Worm (Caenorhabditis elegans) whole organism, mixed stage, embryonic: ENCODE results near the gene obr-1.

Experiments
- M03D4.4 ChIP-seq: sonication (generic microtip); optimal IDR thresholded peaks from 2 replicates; lab custom pipeline; 2017; ENCODE audit warnings: mild to moderate bottlenecking, missing genetic modification characterization, missing compliant biosample characterization
- bed-3 ChIP-seq: fragments of 200-800 bp; sonication (Bioruptor generic); optimal IDR thresholded peaks from 3 replicates; lab custom pipeline; 2018; ENCODE audit warnings: mild to moderate bottlenecking, missing genetic modification characterization, moderate library complexity, missing compliant biosample characterization
- blmp-1 ChIP-seq: fragments of 150-350 bp; optimal IDR thresholded peaks from 2 replicates; lab custom pipeline; 2014; ENCODE audit warnings: missing biosample characterization, missing genetic modification characterization
- ceh-39 ChIP-seq: fragments of 150-350 bp; optimal IDR thresholded peaks from 2 replicates; lab custom pipeline; 2014; ENCODE audit warnings: missing biosample characterization, missing genetic modification characterization
- ceh-43 ChIP-seq: fragments of 200-800 bp; sonication (Bioruptor generic); optimal IDR thresholded peaks from 2 replicates; lab custom pipeline; 2018; ENCODE audit warnings: mild to moderate bottlenecking, missing genetic modification characterization, moderate library complexity, missing compliant biosample characterization
- ceh-83 ChIP-seq: fragments of 200-800 bp; sonication (Bioruptor generic); optimal IDR thresholded peaks from 2 replicates; lab custom pipeline; 2018; ENCODE audit warnings: mild to moderate bottlenecking, missing genetic modification characterization, missing compliant biosample characterization
- ces-1 ChIP-seq: fragments of 150-350 bp; optimal IDR thresholded peaks from 2 replicates; lab custom pipeline; 2014; ENCODE audit warnings: missing biosample characterization, missing genetic modification reagents, missing genetic modification characterization
- cnd-1 ChIP-seq: fragments of 200-800 bp; sonication (Bioruptor generic); optimal IDR thresholded peaks from 2 replicates; lab custom pipeline; 2018; ENCODE audit warnings: mild to moderate bottlenecking, missing genetic modification characterization, missing compliant biosample characterization
- drap-1 ChIP-seq: fragments of 200-800 bp; sonication (Bioruptor generic); optimal IDR thresholded peaks from 3 replicates; lab custom pipeline; 2018; ENCODE audit warnings: mild to moderate bottlenecking, missing genetic modification characterization, missing compliant biosample characterization
- elt-1 ChIP-seq: sonication (generic microtip); optimal IDR thresholded peaks from 2 replicates; lab custom pipeline; 2017; ENCODE audit warnings: missing genetic modification characterization, mild to moderate bottlenecking, missing compliant biosample characterization, antibody characterized with exemption, moderate library complexity, borderline replicate concordance; ENCODE audit not compliant: insufficient read depth
- elt-3 ChIP-seq: fragments of 150-350 bp; optimal IDR thresholded peaks from 2 replicates; lab custom pipeline; 2014; ENCODE audit warnings: missing biosample characterization, missing genetic modification characterization
- flh-1 ChIP-seq: fragments of 200-800 bp; sonication (Bioruptor generic); optimal IDR thresholded peaks from 2 replicates; lab custom pipeline; 2018; ENCODE audit warnings: mild to moderate bottlenecking, missing genetic modification characterization, moderate library complexity, missing compliant biosample characterization
- ham-2 ChIP-seq: fragments of 200-800 bp; sonication (Bioruptor generic); optimal IDR thresholded peaks from 2 replicates; lab custom pipeline; 2018; ENCODE audit warnings: mild to moderate bottlenecking, missing genetic modification characterization, missing compliant biosample characterization
- hlh-1 ChIP-seq: fragments of 150-350 bp; optimal IDR thresholded peaks from 2 replicates; lab custom pipeline; 2014; ENCODE audit warnings: missing biosample characterization, missing genetic modification reagents, missing genetic modification characterization
- lin-13 ChIP-seq: fragments of 150-350 bp; optimal IDR thresholded peaks from 2 replicates; lab custom pipeline; 2014; ENCODE audit warnings: missing biosample characterization, missing genetic modification characterization
- lin-32 ChIP-seq: fragments of 200-800 bp; sonication (Bioruptor generic); optimal IDR thresholded peaks from 2 replicates; lab custom pipeline; 2018; ENCODE audit warnings: mild to moderate bottlenecking, missing genetic modification characterization, missing compliant biosample characterization
- lsy-2 ChIP-seq: fragments of 150-350 bp; optimal IDR thresholded peaks from 2 replicates; lab custom pipeline; 2014; ENCODE audit warnings: missing biosample characterization, missing genetic modification characterization
- mab-5 ChIP-seq: fragments of 150-350 bp; optimal IDR thresholded peaks from 2 replicates; lab custom pipeline; 2014; ENCODE audit warnings: missing biosample characterization, missing genetic modification characterization
- mep-1 ChIP-seq: fragments of 150-350 bp; optimal IDR thresholded peaks from 2 replicates; lab custom pipeline; 2017; ENCODE audit warnings: missing biosample characterization, missing genetic modification reagents, missing genetic modification characterization, inconsistent platforms
- mls-2 ChIP-seq: sonication (generic microtip); optimal IDR thresholded peaks from 2 replicates; lab custom pipeline; 2016; ENCODE audit warnings: mild to moderate bottlenecking, missing genetic modification characterization, moderate library complexity, missing compliant biosample characterization
- nhr-12 ChIP-seq: fragments of 150-350 bp; optimal IDR thresholded peaks from 2 replicates; lab custom pipeline; 2014; ENCODE audit warnings: missing biosample characterization, missing genetic modification characterization
- nhr-2 ChIP-seq: fragments of 150-350 bp; optimal IDR thresholded peaks from 2 replicates; lab custom pipeline; 2014; ENCODE audit warnings: missing biosample characterization, missing genetic modification characterization
- nhr-237 ChIP-seq: fragments of 150-350 bp; optimal IDR thresholded peaks from 2 replicates; lab custom pipeline; 2014; ENCODE audit warnings: missing biosample characterization, missing genetic modification characterization
- nhr-28 ChIP-seq: fragments of 150-350 bp; optimal IDR thresholded peaks from 2 replicates; lab custom pipeline; 2014; ENCODE audit warnings: missing biosample characterization, missing genetic modification characterization
- nhr-76 ChIP-seq: sonication (generic microtip); optimal IDR thresholded peaks from 2 replicates; lab custom pipeline; 2017; ENCODE audit warnings: missing biosample characterization, missing genetic modification characterization
- pha-4 ChIP-seq: fragments of 150-350 bp; optimal IDR thresholded peaks from 2 replicates; lab custom pipeline; 2018; ENCODE audit warnings: missing biosample characterization, missing genetic modification reagents, missing genetic modification characterization
- sem-2 ChIP-seq: fragments of 200-800 bp; sonication (Bioruptor generic); optimal IDR thresholded peaks from 2 replicates; lab custom pipeline; 2018; ENCODE audit warnings: mild to moderate bottlenecking, missing genetic modification characterization, missing compliant biosample characterization
- snpc-4 ChIP-seq: fragments of 150-350 bp; optimal IDR thresholded peaks from 2 replicates; lab custom pipeline; 2014; ENCODE audit warnings: missing biosample characterization, missing genetic modification characterization
- sptf-1 ChIP-seq: sonication (generic microtip); optimal IDR thresholded peaks from 2 replicates; lab custom pipeline; 2017; ENCODE audit warnings: mild to moderate bottlenecking, missing genetic modification characterization, moderate library complexity, missing compliant biosample characterization
- tbx-8 ChIP-seq: fragments of 200-800 bp; sonication (Bioruptor generic); optimal IDR thresholded peaks from 2 replicates; lab custom pipeline; 2018; ENCODE audit warnings: mild to moderate bottlenecking, missing genetic modification characterization, moderate library complexity, missing compliant biosample characterization
- unc-120 ChIP-seq: sonication (generic microtip); optimal IDR thresholded peaks from 2 replicates; lab custom pipeline; 2017; ENCODE audit warnings: missing genetic modification characterization, missing compliant biosample characterization; ENCODE audit not compliant: poor library complexity, severe bottlenecking
- unc-39 ChIP-seq: fragments of 150-350 bp; optimal IDR thresholded peaks from 2 replicates; lab custom pipeline; 2014; ENCODE audit warnings: missing biosample characterization, missing genetic modification characterization
- unc-62 ChIP-seq: fragments of 150-350 bp; optimal IDR thresholded peaks from 2 replicates; lab custom pipeline; 2014; ENCODE audit warnings: missing biosample characterization, missing genetic modification reagents, missing genetic modification characterization
- zip-8 ChIP-seq: fragments of 150-350 bp; optimal IDR thresholded peaks from 2 replicates; lab custom pipeline; 2014; ENCODE audit warnings: missing biosample characterization, missing genetic modification characterization
- ztf-11 ChIP-seq: fragments of 150-350 bp; optimal IDR thresholded peaks from 2 replicates; lab custom pipeline; 2014; ENCODE audit warnings: missing biosample characterization, missing genetic modification characterization

obr-1 gene

DNA sequence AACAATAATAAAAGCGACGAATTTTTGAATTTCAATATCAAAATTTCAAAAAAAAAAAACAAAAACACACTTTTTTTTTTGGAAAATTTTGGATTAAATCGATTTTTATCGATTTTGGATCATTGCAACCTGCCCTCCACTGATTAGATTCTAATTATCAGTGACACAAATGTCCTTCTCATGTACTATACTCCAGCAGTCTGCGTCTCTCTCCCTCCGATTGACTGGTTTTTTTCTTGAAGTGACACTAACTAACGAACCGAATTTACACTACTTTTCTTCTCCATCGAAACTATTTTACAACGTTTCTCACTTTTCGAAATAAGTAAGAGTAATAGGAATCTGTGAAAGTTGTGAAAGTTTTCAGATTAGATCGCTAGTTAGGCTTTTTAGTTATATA lies 29.9 kb downstream of the obr-1 start:
- TF ChIP-seq ceh-83 (no peak), elt-1 (tag; lab: Kevin White, UChicago) (no peak), mls-2 (tag; lab: Kevin White, UChicago) (no peak), nhr-76 (tag; lab: Kevin White, UChicago) (no peak)

DNA sequence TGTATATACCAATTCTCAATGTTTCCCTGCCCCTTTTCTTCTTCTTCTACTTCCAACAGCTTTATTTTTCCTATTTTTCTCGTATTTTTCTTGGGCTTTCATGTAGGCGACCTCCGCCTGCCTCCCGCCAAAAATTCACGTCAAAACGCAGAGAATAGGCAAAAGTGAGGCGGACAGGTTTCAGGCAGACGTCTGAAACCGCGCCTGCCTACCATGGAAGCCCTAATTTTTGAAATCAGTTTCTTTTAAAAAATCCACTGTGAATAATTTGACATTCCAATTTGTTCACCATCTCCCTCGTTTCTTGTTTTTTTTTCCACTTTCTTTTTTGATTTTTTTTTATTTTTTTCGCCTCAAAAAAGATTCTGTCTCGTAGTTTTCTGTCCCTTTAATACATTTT lies 31.9 kb downstream of the obr-1 start:
- TF ChIP-seq blmp-1 (no peak), flh-1 (GFP tag; lab: Kevin White, UChicago) (no peak), lin-32 (GFP tag; lab: Kevin White, UChicago) (no peak), sem-2 (GFP tag; lab: Kevin White, UChicago) (no peak), ceh-83 (no peak), lin-13 (tag; lab: Kevin White, UChicago) (no peak), nhr-237 (tag; lab: Kevin White, UChicago) (no peak), tbx-8 (GFP tag; lab: Kevin White, UChicago) (no peak), pha-4 (tag; lab: Kevin White, UChicago) (no peak), snpc-4 (tag; lab: Kevin White, UChicago) (no peak)

DNA sequence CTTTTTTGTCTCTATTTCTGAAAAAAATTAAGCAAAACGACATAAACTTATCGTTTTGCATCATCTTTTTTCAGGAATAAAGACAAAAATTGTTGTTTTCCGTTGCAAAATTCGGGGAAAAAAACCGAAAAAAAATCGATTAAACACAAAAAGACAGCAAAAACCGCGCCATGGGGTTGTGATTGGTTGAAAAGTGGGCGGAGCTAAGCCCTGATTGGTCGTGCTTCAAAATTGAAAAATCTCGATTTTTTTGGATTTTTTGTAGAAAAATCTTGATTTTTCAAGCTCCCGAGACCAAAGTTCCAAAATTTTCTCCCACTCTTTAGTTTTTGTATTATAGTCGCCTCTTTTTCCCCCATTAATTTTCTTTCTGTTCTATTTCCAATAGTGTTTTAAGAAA lies 32.4 kb downstream of the obr-1 start:
- TF ChIP-seq hlh-1 (tag; lab: Kevin White, UChicago): no peak
- TF ChIP-seq unc-120 (tag; lab: Kevin White, UChicago): no peak
- TF ChIP-seq cnd-1: no peak
- TF ChIP-seq snpc-4 (tag; lab: Kevin White, UChicago): no peak
- no peak for TF ChIP-seq lsy-2
- TF ChIP-seq zip-8 (tag; lab: Kevin White, UChicago): no peak
- no peak for TF ChIP-seq ceh-83
- TF ChIP-seq bed-3 (GFP tag; lab: Kevin White, UChicago): no peak
- TF ChIP-seq mls-2 (tag; lab: Kevin White, UChicago): no peak
- TF ChIP-seq unc-39: no peak
- TF ChIP-seq unc-62 (GFP tag; lab: Kevin White, UChicago): no peak
- TF ChIP-seq tbx-8 (GFP tag; lab: Kevin White, UChicago): no peak
- no peak for TF ChIP-seq M03D4.4 (tag; lab: Kevin White, UChicago)
- TF ChIP-seq lin-13 (tag; lab: Kevin White, UChicago): no peak
- TF ChIP-seq ces-1 (GFP tag; lab: Kevin White, UChicago): no peak
- TF ChIP-seq ceh-39 (tag; lab: Kevin White, UChicago): no peak
- no peak for TF ChIP-seq flh-1 (GFP tag; lab: Kevin White, UChicago)
- TF ChIP-seq lin-32 (GFP tag; lab: Kevin White, UChicago): no peak
- no peak for TF ChIP-seq blmp-1
- no peak for TF ChIP-seq drap-1 (GFP tag; lab: Kevin White, UChicago)
- TF ChIP-seq, all 35 proteins: peak for 0

DNA sequence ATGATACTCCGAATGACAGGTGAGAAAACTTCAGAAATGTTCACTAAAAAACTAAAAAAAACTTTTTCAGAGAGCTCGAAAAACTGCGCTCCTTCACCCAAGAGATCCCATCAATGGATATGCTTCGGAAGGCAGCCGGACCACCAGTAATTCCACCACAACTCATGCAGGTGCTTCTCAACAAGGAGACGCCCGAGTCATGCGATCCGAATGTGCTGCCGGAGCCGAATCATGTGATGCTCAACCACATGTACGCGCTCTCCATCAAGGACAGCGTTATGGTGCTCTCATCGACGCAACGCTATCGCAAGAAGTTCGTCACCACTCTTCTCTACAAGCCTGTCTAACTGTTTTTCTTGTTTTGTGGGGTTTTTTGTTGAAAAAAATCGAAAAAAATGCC lies 33.0 kb downstream of the obr-1 start:
- TF ChIP-seq elt-3 (tag; lab: Kevin White, UChicago) (no peak), unc-39 (no peak), bed-3 (GFP tag; lab: Kevin White, UChicago) (no peak), nhr-28 (tag; lab: Kevin White, UChicago) (no peak), nhr-237 (tag; lab: Kevin White, UChicago) (no peak), nhr-12 (no peak), ceh-43 (GFP tag; lab: Kevin White, UChicago) (no peak), ztf-11 (no peak), sem-2 (GFP tag; lab: Kevin White, UChicago) (no peak), snpc-4 (tag; lab: Kevin White, UChicago) (no peak), mab-5 (tag; lab: Kevin White, UChicago) (no peak), nhr-76 (tag; lab: Kevin White, UChicago) (no peak), mep-1 (tag; lab: Kevin White, UChicago) (no peak), nhr-2 (tag; lab: Kevin White, UChicago) (no peak)

DNA sequence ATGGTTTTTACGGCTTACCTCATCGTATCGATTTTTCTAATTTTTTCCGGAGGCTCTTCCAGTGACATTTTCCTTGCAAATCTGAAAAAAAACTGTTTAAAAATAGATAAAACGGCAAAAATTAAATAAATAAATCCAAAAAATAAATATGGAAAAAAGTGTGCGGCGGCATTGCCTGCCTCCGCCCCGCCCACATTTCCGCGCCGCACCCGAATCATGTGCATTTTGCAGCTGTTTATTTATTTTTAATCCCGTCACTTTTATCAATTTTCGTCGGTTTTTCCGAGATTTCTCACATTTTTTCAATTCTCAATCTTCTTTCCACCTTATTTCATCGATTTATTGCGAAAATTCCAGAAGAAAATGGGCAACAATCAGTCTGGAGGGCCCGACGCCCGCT lies 33.9 kb downstream of the obr-1 start, which contains the start of the genes Y47D3A.14 and aakb-2:
Gene Y47D3A.14 (minus strand): TSS at position 81 of the 400 bp plus-strand sequence.
Gene aakb-2 (plus strand): TSS at position 356 of the 400 bp plus-strand sequence.
- TF ChIP-seq tbx-8 (GFP tag; lab: Kevin White, UChicago) (no peak), ceh-83 (peak; percentile 77), ces-1 (GFP tag; lab: Kevin White, UChicago) (peak; percentile 8), M03D4.4 (tag; lab: Kevin White, UChicago) (peak; percentile 78), drap-1 (GFP tag; lab: Kevin White, UChicago) (no peak), cnd-1 (no peak), nhr-76 (tag; lab: Kevin White, UChicago) (no peak), unc-39 (no peak), blmp-1 (no peak), bed-3 (GFP tag; lab: Kevin White, UChicago) (peak; percentile 11), pha-4 (tag; lab: Kevin White, UChicago) (peak; percentile 44), zip-8 (tag; lab: Kevin White, UChicago) (no peak), unc-120 (tag; lab: Kevin White, UChicago) (peak; percentile 48), nhr-237 (tag; lab: Kevin White, UChicago) (no peak), sptf-1 (tag; lab: Kevin White, UChicago) (peak; percentile 69), nhr-2 (tag; lab: Kevin White, UChicago) (no peak), mab-5 (tag; lab: Kevin White, UChicago) (peak; percentile 15), ceh-43 (GFP tag; lab: Kevin White, UChicago) (no peak), mep-1 (tag; lab: Kevin White, UChicago) (peak; percentile 51), nhr-28 (tag; lab: Kevin White, UChicago) (no peak), elt-3 (tag; lab: Kevin White, UChicago) (no peak), lin-13 (tag; lab: Kevin White, UChicago) (no peak), ham-2 (GFP tag; lab: Kevin White, UChicago) (no peak), hlh-1 (tag; lab: Kevin White, UChicago) (peak; percentile 25), nhr-12 (no peak), ztf-11 (no peak), snpc-4 (tag; lab: Kevin White, UChicago) (no peak), lsy-2 (peak; percentile 62), flh-1 (GFP tag; lab: Kevin White, UChicago) (no peak), mls-2 (tag; lab: Kevin White, UChicago) (peak; percentile 57)
